Worm (Caenorhabditis elegans) whole organism, L4 larva: ENCODE results near the gene ZC155.2.

Experiments used
- D1046.2 ChIP-seq: fragments of 200-800 bp; sonication (Bioruptor generic); IDR thresholded peaks from 2 replicates; pipeline ENCODE4 v1.3.6; 2022; ENCODE audit warnings: missing genetic modification characterization, missing compliant biosample characterization
- F49E8.2 ChIP-seq: sonication (generic microtip); optimal IDR thresholded peaks from 2 replicates; lab custom pipeline; 2016; ENCODE audit warnings: missing compliant biosample characterization, mild to moderate bottlenecking, missing genetic modification characterization, borderline replicate concordance
- T20F7.1 ChIP-seq: fragments of 200-800 bp; sonication (Bioruptor generic); optimal IDR thresholded peaks from 2 replicates; lab custom pipeline; 2018; ENCODE audit warnings: mild to moderate bottlenecking, missing genetic modification characterization, missing compliant biosample characterization
- T26A8.4 ChIP-seq: fragments of 200-800 bp; sonication (Bioruptor generic); IDR thresholded peaks from 2 replicates; pipeline ENCODE4 v1.3.6; 2022; ENCODE audit warnings: missing genetic modification characterization, missing compliant biosample characterization
- Y48G9A.11 ChIP-seq: fragments of 200-800 bp; sonication (Bioruptor generic); IDR thresholded peaks from 2 replicates; pipeline ENCODE4 v1.3.6; 2022; ENCODE audit warnings: missing genetic modification reagents, missing genetic modification characterization, missing compliant biosample characterization
- Y5F2A.4 ChIP-seq: fragments of 200-800 bp; sonication (Bioruptor generic); optimal IDR thresholded peaks from 2 replicates; lab custom pipeline; 2018; ENCODE audit warnings: mild to moderate bottlenecking, missing genetic modification characterization, missing compliant biosample characterization
- Y75B8A.6 ChIP-seq: fragments of 200-800 bp; sonication (Bioruptor generic); IDR thresholded peaks from 2 replicates; pipeline ENCODE4 v1.3.6; 2022; ENCODE audit warnings: missing genetic modification reagents, missing genetic modification characterization, missing compliant biosample characterization
- ZK546.5 ChIP-seq, 2 experiments: sonication (generic microtip); optimal IDR thresholded peaks; 2 replicates each; lab custom pipeline; 2017; ENCODE audit warnings: missing biosample characterization in 2 of 2, missing genetic modification characterization in 2 of 2
- aha-1 ChIP-seq: fragments of 150-350 bp; peaks from one replicate; lab custom pipeline; 2014; ENCODE audit warnings: missing biosample characterization, missing genetic modification characterization
- ceh-20 ChIP-seq: fragments of 200-800 bp; sonication (Bioruptor generic); IDR thresholded peaks from 2 replicates; pipeline ENCODE4 v1.3.6; 2022; ENCODE audit warnings: missing genetic modification reagents, missing genetic modification characterization, missing compliant biosample characterization
- ceh-28 ChIP-seq: fragments of 150-350 bp; optimal IDR thresholded peaks from 2 replicates; lab custom pipeline; 2014; ENCODE audit warnings: missing biosample characterization, missing genetic modification reagents, missing genetic modification characterization
- ceh-82 ChIP-seq: sonication (generic microtip); optimal IDR thresholded peaks from 2 replicates; lab custom pipeline; 2017; ENCODE audit warnings: missing biosample characterization, missing genetic modification characterization
- cey-2 ChIP-seq: sonication (generic microtip); optimal IDR thresholded peaks from 3 replicates; lab custom pipeline; 2017; ENCODE audit warnings: missing genetic modification characterization, mild to moderate bottlenecking, missing compliant biosample characterization, antibody characterized with exemption, borderline replicate concordance; ENCODE audit not compliant: insufficient read depth
- daf-12 ChIP-seq: fragments of 150-350 bp; optimal IDR thresholded peaks from 2 replicates; lab custom pipeline; 2014; ENCODE audit warnings: missing biosample characterization, missing genetic modification reagents, missing genetic modification characterization
- daf-16 ChIP-seq, 3 experiments: sonication (generic microtip); optimal IDR thresholded peaks; 2 replicates each; lab custom pipeline; 2016 to 2017; ENCODE audit warnings: missing genetic modification characterization in 3 of 3, missing genetic modification reagents in 3 of 3, mild to moderate bottlenecking in 2 of 3, missing compliant biosample characterization in 2 of 3, missing biosample characterization in 1 of 3, moderate library complexity in 1 of 3
- daf-19 ChIP-seq: fragments of 200-800 bp; sonication (Bioruptor generic); conservative IDR thresholded peaks from 2 replicates; pipeline ENCODE4 v1.3.6; 2022; ENCODE audit warnings: missing genetic modification characterization, missing compliant biosample characterization
- dmd-8 ChIP-seq: fragments of 200-800 bp; sonication (Bioruptor generic); IDR thresholded peaks from 2 replicates; pipeline ENCODE4 v1.3.6; 2022; ENCODE audit warnings: missing genetic modification characterization, missing compliant biosample characterization
- dpl-1 ChIP-seq: fragments of 150-350 bp; optimal IDR thresholded peaks from 2 replicates; lab custom pipeline; 2014; ENCODE audit warnings: missing biosample characterization, missing genetic modification reagents, missing genetic modification characterization
- dve-1 ChIP-seq: sonication (generic microtip); optimal IDR thresholded peaks from 2 replicates; lab custom pipeline; 2017; ENCODE audit warnings: antibody characterized with exemption, mild to moderate bottlenecking, missing genetic modification characterization, missing compliant biosample characterization; ENCODE audit not compliant: insufficient read depth
- fos-1 ChIP-seq: fragments of 150-350 bp; optimal IDR thresholded peaks from 2 replicates; lab custom pipeline; 2014; ENCODE audit warnings: missing biosample characterization, missing genetic modification characterization
- gei-8 ChIP-seq: fragments of 200-800 bp; sonication (Bioruptor generic); optimal IDR thresholded peaks from 2 replicates; lab custom pipeline; 2018; ENCODE audit warnings: mild to moderate bottlenecking, missing genetic modification characterization, missing compliant biosample characterization
- hlh-11 ChIP-seq: fragments of 200-800 bp; sonication (Bioruptor generic); optimal IDR thresholded peaks from 2 replicates; lab custom pipeline; 2018; ENCODE audit warnings: mild to moderate bottlenecking, missing genetic modification characterization, missing compliant biosample characterization
- hlh-30 ChIP-seq: sonication (generic microtip); optimal IDR thresholded peaks from 2 replicates; lab custom pipeline; 2017; ENCODE audit warnings: antibody characterized with exemption, mild to moderate bottlenecking, missing genetic modification characterization, missing compliant biosample characterization; ENCODE audit not compliant: insufficient read depth
- lim-7 ChIP-seq: fragments of 200-800 bp; sonication (Bioruptor generic); IDR thresholded peaks from 2 replicates; pipeline ENCODE4 v1.3.6; 2022; ENCODE audit warnings: missing genetic modification characterization, missing compliant biosample characterization
- lin-1 ChIP-seq: fragments of 200-800 bp; sonication (Bioruptor generic); IDR thresholded peaks from 2 replicates; pipeline ENCODE4 v1.3.6; 2022; ENCODE audit warnings: missing genetic modification reagents, missing genetic modification characterization, missing compliant biosample characterization
- lir-3 ChIP-seq: sonication (generic microtip); optimal IDR thresholded peaks from 2 replicates; lab custom pipeline; 2016; ENCODE audit warnings: mild to moderate bottlenecking, missing genetic modification characterization, missing compliant biosample characterization
- lsy-2 ChIP-seq, 2 experiments: fragments of 150-350 bp in 1 of 2; sonication (generic microtip) in 1 of 2; optimal IDR thresholded peaks; 2 replicates each; lab custom pipeline; 2014 to 2017; ENCODE audit warnings: missing biosample characterization in 2 of 2, missing genetic modification characterization in 2 of 2
- madf-5 ChIP-seq, 2 experiments: fragments of 200-800 bp; sonication (Bioruptor generic); IDR thresholded peaks; 2 replicates each; pipeline ENCODE4 v1.3.6; 2022; ENCODE audit warnings: missing compliant biosample characterization in 2 of 2, missing genetic modification characterization in 2 of 2
- mep-1 ChIP-seq: fragments of 150-350 bp; sonication (generic microtip); optimal IDR thresholded peaks from 3 replicates; lab custom pipeline; 2014; ENCODE audit warnings: missing biosample characterization, missing genetic modification characterization
- nhr-10 ChIP-seq: fragments of 150-350 bp; optimal IDR thresholded peaks from 2 replicates; lab custom pipeline; 2014; ENCODE audit warnings: missing biosample characterization, missing genetic modification characterization
- nhr-11 ChIP-seq: fragments of 150-350 bp; optimal IDR thresholded peaks from 2 replicates; lab custom pipeline; 2014; ENCODE audit warnings: missing biosample characterization, missing genetic modification characterization
- nhr-111 ChIP-seq: fragments of 200-800 bp; sonication (Bioruptor generic); optimal IDR thresholded peaks from 2 replicates; lab custom pipeline; 2018; ENCODE audit warnings: mild to moderate bottlenecking, missing genetic modification characterization, missing compliant biosample characterization
- nhr-237 ChIP-seq: sonication (generic microtip); optimal IDR thresholded peaks from 2 replicates; lab custom pipeline; 2017; ENCODE audit warnings: missing biosample characterization, missing genetic modification characterization
- nhr-25 ChIP-seq: sonication (generic microtip); optimal IDR thresholded peaks from 2 replicates; lab custom pipeline; 2017; ENCODE audit warnings: missing genetic modification characterization, mild to moderate bottlenecking, missing compliant biosample characterization, antibody characterized with exemption, moderate library complexity, borderline replicate concordance; ENCODE audit not compliant: insufficient read depth
- nhr-28 ChIP-seq: fragments of 150-350 bp; optimal IDR thresholded peaks from 2 replicates; lab custom pipeline; 2014; ENCODE audit warnings: missing biosample characterization, missing genetic modification characterization
- nhr-41 ChIP-seq: fragments of 200-800 bp; sonication (Bioruptor generic); IDR thresholded peaks from 2 replicates; pipeline ENCODE4 v1.3.6; 2022; ENCODE audit warnings: missing genetic modification reagents, missing genetic modification characterization, missing compliant biosample characterization
- nhr-48 ChIP-seq: sonication (generic microtip); optimal IDR thresholded peaks from 2 replicates; lab custom pipeline; 2016; ENCODE audit warnings: mild to moderate bottlenecking, missing genetic modification characterization, missing compliant biosample characterization
- php-3 ChIP-seq: fragments of 200-800 bp; sonication (Bioruptor generic); IDR thresholded peaks from 2 replicates; pipeline ENCODE4 v1.3.6; 2022; ENCODE audit warnings: missing genetic modification reagents, missing genetic modification characterization, missing compliant biosample characterization
- pqm-1 ChIP-seq: sonication (generic microtip); optimal IDR thresholded peaks from 2 replicates; lab custom pipeline; 2017; ENCODE audit warnings: missing biosample characterization, missing genetic modification characterization
- rbr-2 ChIP-seq: sonication (generic microtip); optimal IDR thresholded peaks from 2 replicates; lab custom pipeline; 2016; ENCODE audit warnings: missing genotype, missing genetic modification characterization, missing compliant biosample characterization
- saeg-2 ChIP-seq: fragments of 200-800 bp; sonication (Bioruptor generic); IDR thresholded peaks from 2 replicates; pipeline ENCODE4 v1.3.6; 2022; ENCODE audit warnings: missing genetic modification reagents, missing genetic modification characterization, missing compliant biosample characterization
- sdz-12 ChIP-seq: fragments of 200-800 bp; sonication (Bioruptor generic); optimal IDR thresholded peaks from 2 replicates; lab custom pipeline; 2018; ENCODE audit warnings: mild to moderate bottlenecking, missing genetic modification characterization, missing compliant biosample characterization
- spr-3 ChIP-seq: fragments of 200-800 bp; sonication (Bioruptor generic); optimal IDR thresholded peaks from 2 replicates; lab custom pipeline; 2018; ENCODE audit warnings: mild to moderate bottlenecking, missing genetic modification characterization, missing compliant biosample characterization
- tag-97 ChIP-seq: fragments of 200-800 bp; sonication (Bioruptor generic); IDR thresholded peaks from 2 replicates; pipeline ENCODE4 v1.3.6; 2022; ENCODE audit warnings: missing genetic modification characterization, missing compliant biosample characterization
- tra-1 ChIP-seq: fragments of 200-800 bp; sonication (Bioruptor generic); IDR thresholded peaks from 2 replicates; pipeline ENCODE4 v1.3.6; 2022; ENCODE audit warnings: missing genetic modification reagents, missing genetic modification characterization, missing compliant biosample characterization
- unc-39 ChIP-seq: sonication (generic microtip); optimal IDR thresholded peaks from 2 replicates; lab custom pipeline; 2017; ENCODE audit warnings: missing biosample characterization, missing genetic modification characterization
- unc-62 ChIP-seq, 3 experiments: fragments of 150-350 bp in 1 of 3; sonication (generic microtip); optimal IDR thresholded peaks in 2 of 3; peaks in 1 of 3; 1 replicate in 1 of 3; 2 replicates in 2 of 3; lab custom pipeline; 2014 to 2017; ENCODE audit warnings: missing biosample characterization in 3 of 3, missing genetic modification characterization in 3 of 3, missing genetic modification reagents in 3 of 3, missing genotype in 1 of 3
- zfp-2 ChIP-seq: sonication (generic microtip); optimal IDR thresholded peaks from 2 replicates; lab custom pipeline; 2016; ENCODE audit warnings: mild to moderate bottlenecking, missing genetic modification characterization, missing compliant biosample characterization
- zfp-3 ChIP-seq: fragments of 200-800 bp; sonication (Bioruptor generic); conservative IDR thresholded peaks from 2 replicates; pipeline ENCODE4 v1.3.6; 2022; ENCODE audit warnings: missing genetic modification reagents, missing genetic modification characterization, missing compliant biosample characterization

The ZC155.2 gene

ce11 chrIII:5200349-5200748, 18.4 kb upstream of the ZC155.2 start (continued):
- TF ChIP-seq spr-3 (GFP tag; lab: Kevin White, UChicago): no peak
- TF ChIP-seq Y48G9A.11 (GFP tag; lab: Robert Waterston, UW): no peak
- no peak for TF ChIP-seq F49E8.2 (tag; lab: Kevin White, UChicago)
- no peak for TF ChIP-seq saeg-2 (GFP tag; lab: Robert Waterston, UW)
- no peak for TF ChIP-seq D1046.2 (GFP tag; lab: Robert Waterston, UW)
- TF ChIP-seq dmd-8: no peak
- no peak for TF ChIP-seq nhr-111 (GFP tag; lab: Kevin White, UChicago)
- no peak for TF ChIP-seq sdz-12 (GFP tag; lab: Kevin White, UChicago)
- TF ChIP-seq dpl-1 (GFP tag; lab: Kevin White, UChicago): no peak
- no peak for TF ChIP-seq zfp-2 (tag; lab: Kevin White, UChicago)
- TF ChIP-seq gei-8: no peak
- TF ChIP-seq T26A8.4 (GFP tag; lab: Robert Waterston, UW): no peak
- peak; percentile 60 for TF ChIP-seq dve-1 (tag; lab: Kevin White, UChicago)
- no peak for TF ChIP-seq unc-39 (tag; lab: Kevin White, UChicago)
- TF ChIP-seq ZK546.5 (tag; optimal IDR thresholded peaks at IDR 0.05; lab: Kevin White, UChicago): no peak
- TF ChIP-seq zfp-3 (GFP tag; lab: Robert Waterston, UW): no peak
- TF ChIP-seq cey-2 (tag; lab: Kevin White, UChicago): no peak
- TF ChIP-seq hlh-30 (tag; lab: Kevin White, UChicago): no peak
- TF ChIP-seq ceh-28 (tag; lab: Kevin White, UChicago): no peak
- no peak for TF ChIP-seq daf-16 (GFP tag; optimal IDR thresholded peaks at IDR 0.05; lab: Kevin White, UChicago)
- TF ChIP-seq daf-16 (tag; optimal IDR thresholded peaks at IDR 0.05; lab: Kevin White, UChicago): peak; percentile 13
- no peak for TF ChIP-seq aha-1 (tag; lab: Kevin White, UChicago)
- no peak for TF ChIP-seq tag-97 (GFP tag; lab: Robert Waterston, UW)
- no peak for TF ChIP-seq lir-3 (tag; lab: Kevin White, UChicago)
- no peak for TF ChIP-seq lin-1
- TF ChIP-seq mep-1 (tag; lab: Kevin White, UChicago): peak; percentile 8
- 0 out of 2 replicates have a peak, but pooled peaks have one; percentile 34 for TF ChIP-seq lim-7 (GFP tag; lab: Robert Waterston, UW)
- TF ChIP-seq Y5F2A.4: no peak
- TF ChIP-seq Y75B8A.6 (GFP tag; lab: Robert Waterston, UW): no peak
- no peak for TF ChIP-seq madf-5 (GFP tag; IDR thresholded peaks at IDR 0.05; lab: Robert Waterston, UW)
- no peak for TF ChIP-seq rbr-2 (tag; lab: Kevin White, UChicago)
- no peak for TF ChIP-seq nhr-10
- no peak for TF ChIP-seq daf-19
- peak in 1 of 2 experiments; percentile 38 for TF ChIP-seq unc-62 (GFP tag; optimal IDR thresholded peaks at IDR 0.05 in 1 of 2; lab: Kevin White, UChicago)
- TF ChIP-seq unc-62 (tag; optimal IDR thresholded peaks at IDR 0.05; lab: Kevin White, UChicago): no peak
- no peak for TF ChIP-seq fos-1 (tag; lab: Kevin White, UChicago)
- TF ChIP-seq nhr-28: peak; percentile 96

DNA sequence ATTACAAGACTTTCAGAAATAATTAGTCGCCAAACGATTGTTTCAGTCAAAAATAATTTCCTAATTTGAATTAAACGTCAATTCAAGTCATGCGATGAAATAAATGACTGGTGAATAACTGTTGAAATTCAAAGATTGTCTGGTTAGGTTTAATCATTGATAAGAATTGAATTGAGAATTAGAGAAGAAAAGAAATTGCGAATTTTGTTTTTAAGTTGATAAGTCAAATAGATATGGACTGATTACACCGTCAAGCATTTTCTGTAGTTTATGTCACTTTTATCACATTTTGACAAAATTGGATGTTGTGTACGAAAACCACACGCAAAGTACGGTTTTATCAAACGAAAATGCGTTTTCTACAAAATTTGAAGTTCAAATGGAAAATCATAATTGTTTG, 17.5 kb upstream of the ZC155.2 start:
- TF ChIP-seq ceh-82 (tag; lab: Kevin White, UChicago) (no peak), T20F7.1 (GFP tag; lab: Kevin White, UChicago) (peak; percentile 58), pqm-1 (peak; percentile 82), daf-12 (no peak), T26A8.4 (GFP tag; lab: Robert Waterston, UW) (0 out of 2 replicates have a peak, but pooled peaks have one; percentile 23), lsy-2 (tag; optimal IDR thresholded peaks at IDR 0.05; lab: Kevin White, UChicago) (peak in 1 of 2 experiments; percentile 58), aha-1 (tag; lab: Kevin White, UChicago) (peak; percentile 86), nhr-28 (peak; percentile 99), ceh-20 (GFP tag; lab: Robert Waterston, UW) (no peak), tra-1 (GFP tag; lab: Robert Waterston, UW) (peak; percentile 88), nhr-48 (tag; lab: Kevin White, UChicago) (peak; percentile 67), nhr-237 (tag; lab: Kevin White, UChicago) (no peak), lin-1 (peak; percentile 59), php-3 (peak; percentile 59; the same call in 1 of the 2 replicates), nhr-11 (no peak), nhr-41 (peak; percentile 57; the same call in 1 of the 2 replicates), hlh-11 (tag; lab: Kevin White, UChicago) (peak; percentile 86), dpl-1 (GFP tag; lab: Kevin White, UChicago) (peak; percentile 22), D1046.2 (GFP tag; lab: Robert Waterston, UW) (no peak), nhr-25 (tag; lab: Kevin White, UChicago) (no peak)
